Fruit fly (Drosophila melanogaster): ENCODE measurements around the gene dpr18.

The dpr18 gene

dm6 chrX:16063414-16063938 is at the start of gene dpr18:
TSS of gene dpr18 (plus strand) at chrX:16063738.
- TF ChIP-seq CG13204 (GFP tag; optimal IDR thresholded peaks at IDR 0.05) (no peak), Snoo (tag; optimal IDR thresholded peaks at IDR 0.05) (no peak), fd96Ca (GFP tag; IDR thresholded peaks at IDR 0.05) (no peak), CG17806 (tag; optimal IDR thresholded peaks at IDR 0.05) (no peak), CG8159 (tag; optimal IDR thresholded peaks at IDR 0.05) (no peak), CG8301 (tag; optimal IDR thresholded peaks at IDR 0.05) (no peak), CG34367 (tag; optimal IDR thresholded peaks at IDR 0.05) (no peak), Ets98B (GFP tag; IDR thresholded peaks at IDR 0.05) (no peak), CG15710 (tag; optimal IDR thresholded peaks at IDR 0.05) (no peak), EcR (GFP tag; optimal IDR thresholded peaks at IDR 0.05) (no peak), CG10348 (GFP tag; IDR thresholded peaks at IDR 0.05) (no peak), D1 (tag; optimal IDR thresholded peaks at IDR 0.05) (no peak), CG4496 (GFP tag; IDR thresholded peaks at IDR 0.05) (no peak), Pif1A (GFP tag; optimal IDR thresholded peaks at IDR 0.05) (no peak), rn (GFP tag; IDR thresholded peaks at IDR 0.05) (no peak), Pif1B (GFP tag; optimal IDR thresholded peaks at IDR 0.05) (no peak), CG9948 (tag; optimal IDR thresholded peaks at IDR 0.05) (no peak)

dm6 chrX:16062720-16063413 is 671 bp upstream of the dpr18 start, which contains the start of gene CG12395:
TSS of gene CG12395 (minus strand) at chrX:16062898.
- TF ChIP-seq CG12605 (GFP tag; IDR thresholded peaks at IDR 0.05): no peak
- no peak for TF ChIP-seq CG9948 (tag; optimal IDR thresholded peaks at IDR 0.05)
- TF ChIP-seq rn (GFP tag; IDR thresholded peaks at IDR 0.05): no peak
- TF ChIP-seq Ets98B (GFP tag; IDR thresholded peaks at IDR 0.05): no peak
- no peak for TF ChIP-seq CG13204 (GFP tag; optimal IDR thresholded peaks at IDR 0.05)
- TF ChIP-seq CG8301 (tag; optimal IDR thresholded peaks at IDR 0.05): no peak
- TF ChIP-seq CG10348 (GFP tag; IDR thresholded peaks at IDR 0.05): no peak

dm6 chrX:16072193-16072592 is 8.7 kb downstream of the dpr18 start:
- TF ChIP-seq CG4496 (GFP tag; IDR thresholded peaks at IDR 0.05) (no peak), gl (tag; optimal IDR thresholded peaks at IDR 0.05) (peak; percentile 1)

dm6 chrX:16072658-16073374 is 9.3 kb downstream of the dpr18 start:
- TF ChIP-seq CG8159 (tag; optimal IDR thresholded peaks at IDR 0.05) (no peak), CG32121 (GFP tag; IDR thresholded peaks at IDR 0.05) (no peak), Pif1A (GFP tag; optimal IDR thresholded peaks at IDR 0.05) (no peak), CG17806 (tag; optimal IDR thresholded peaks at IDR 0.05) (no peak), CG9948 (tag; optimal IDR thresholded peaks at IDR 0.05) (no peak), rn (GFP tag; IDR thresholded peaks at IDR 0.05) (no peak), CG10348 (GFP tag; IDR thresholded peaks at IDR 0.05) (no peak), D1 (tag; optimal IDR thresholded peaks at IDR 0.05) (no peak), CG4496 (GFP tag; IDR thresholded peaks at IDR 0.05) (no peak), CG12605 (GFP tag; IDR thresholded peaks at IDR 0.05) (no peak), fd96Ca (GFP tag; IDR thresholded peaks at IDR 0.05) (no peak), gl (tag; optimal IDR thresholded peaks at IDR 0.05) (no peak), CG34367 (tag; optimal IDR thresholded peaks at IDR 0.05) (no peak), Ets98B (GFP tag; IDR thresholded peaks at IDR 0.05) (no peak), CG15710 (tag; optimal IDR thresholded peaks at IDR 0.05) (no peak), CG8301 (tag; optimal IDR thresholded peaks at IDR 0.05) (no peak), Pif1B (GFP tag; optimal IDR thresholded peaks at IDR 0.05) (no peak), CG14655 (GFP tag; optimal IDR thresholded peaks at IDR 0.05) (no peak), Snoo (tag; optimal IDR thresholded peaks at IDR 0.05) (no peak)

- no peak for TF ChIP-seq Pif1A (GFP tag; optimal IDR thresholded peaks at IDR 0.05)
- TF ChIP-seq CG8159 (tag; optimal IDR thresholded peaks at IDR 0.05): no peak
- no peak for TF ChIP-seq gl (tag; optimal IDR thresholded peaks at IDR 0.05)
- TF ChIP-seq CG4496 (GFP tag; IDR thresholded peaks at IDR 0.05): no peak
- TF ChIP-seq Pif1B (GFP tag; optimal IDR thresholded peaks at IDR 0.05): no peak
- TF ChIP-seq Ets98B (GFP tag; IDR thresholded peaks at IDR 0.05): no peak
- no peak for TF ChIP-seq CG14655 (GFP tag; optimal IDR thresholded peaks at IDR 0.05)
- no peak for TF ChIP-seq CG9948 (tag; optimal IDR thresholded peaks at IDR 0.05)
- no peak for TF ChIP-seq CG15710 (tag; optimal IDR thresholded peaks at IDR 0.05)
Observed at dm6 chrX:16073375-16073982, 9.9 kb downstream of the dpr18 start, which contains the start of gene Nipsnap. TSS of gene Nipsnap (minus strand) at chrX:16073568.

dm6 chrX:16082932-16083331 is 19.4 kb downstream of the dpr18 start, which contains the start of gene CG8958:
TSS of gene CG8958 (plus strand) at chrX:16083232.
- TF ChIP-seq Ets98B (GFP tag; IDR thresholded peaks at IDR 0.05) (no peak), CG15710 (tag; optimal IDR thresholded peaks at IDR 0.05) (no peak), CG13204 (GFP tag; optimal IDR thresholded peaks at IDR 0.05) (no peak), CG32121 (GFP tag; IDR thresholded peaks at IDR 0.05) (no peak), gl (tag; optimal IDR thresholded peaks at IDR 0.05) (no peak), CG4496 (GFP tag; IDR thresholded peaks at IDR 0.05) (no peak), CG14655 (GFP tag; optimal IDR thresholded peaks at IDR 0.05) (no peak), Snoo (tag; optimal IDR thresholded peaks at IDR 0.05) (no peak), Pif1B (GFP tag; optimal IDR thresholded peaks at IDR 0.05) (no peak), CG8301 (tag; optimal IDR thresholded peaks at IDR 0.05) (no peak), fd96Ca (GFP tag; IDR thresholded peaks at IDR 0.05) (no peak), Pif1A (GFP tag; optimal IDR thresholded peaks at IDR 0.05) (no peak)

Data from whole organism, pupa.